Fruit fly (Drosophila melanogaster) whole organism, embryonic: ENCODE measurements around the gene cac.
A peak's percentile ranks its signal among the peaks of the same experiment; 100 is the strongest.

ENCODE experiments used
- Antp ChIP-seq: fragments of 200-800 bp; sonication (Bioruptor generic); optimal IDR thresholded peaks from 3 replicates; lab custom pipeline; 2016; ENCODE audit warnings: missing biosample characterization, missing genetic modification characterization
- Atf-2 ChIP-seq: fragments of 200-800 bp; sonication (Bioruptor generic); optimal IDR thresholded peaks from 2 replicates; lab custom pipeline; 2016; ENCODE audit warnings: missing biosample characterization, missing genetic modification characterization
- Atf3 ChIP-seq: fragments of 200-800 bp; sonication (Bioruptor generic); optimal IDR thresholded peaks from 3 replicates; lab custom pipeline; 2016; ENCODE audit warnings: missing biosample characterization, missing genetic modification characterization
- CG1024 ChIP-seq: fragments of 200-800 bp; sonication (Bioruptor generic); IDR thresholded peaks from 2 replicates; pipeline ENCODE4 v1.3.6; 2022; ENCODE audit warnings: missing biosample characterization, missing genetic modification characterization
- CG11696 ChIP-seq: fragments of 200-800 bp; sonication (Bioruptor generic); IDR thresholded peaks from 2 replicates; pipeline ENCODE4 v1.3.6; 2022; ENCODE audit warnings: missing biosample characterization, missing genetic modification characterization
- CG15269 ChIP-seq: fragments of 200-800 bp; sonication (Bioruptor generic); optimal IDR thresholded peaks from 2 replicates; lab custom pipeline; 2018; ENCODE audit warnings: missing biosample characterization, mild to moderate bottlenecking, missing genetic modification characterization, moderate library complexity
- CG15514 ChIP-seq: fragments of 200-800 bp; sonication (Bioruptor generic); optimal IDR thresholded peaks from 3 replicates; lab custom pipeline; 2017; ENCODE audit warnings: missing biosample characterization, missing genetic modification characterization, mild to moderate bottlenecking, moderate library complexity, missing genetic modification reagents
- CG1647 ChIP-seq: fragments of 200-800 bp; sonication (Bioruptor generic); optimal IDR thresholded peaks from 3 replicates; lab custom pipeline; 2016; ENCODE audit warnings: missing biosample characterization, missing genetic modification characterization
- CG17328 ChIP-seq: fragments of 200-800 bp; sonication (Bioruptor generic); IDR thresholded peaks from 2 replicates; pipeline ENCODE4 v1.3.6; 2022; ENCODE audit warnings: missing biosample characterization, missing genetic modification characterization
- CG31224 ChIP-seq: fragments of 200-800 bp; sonication (Bioruptor generic); IDR thresholded peaks from 2 replicates; pipeline ENCODE4 v1.3.6; 2022; ENCODE audit warnings: missing biosample characterization, missing genetic modification characterization
- CG32767 ChIP-seq: fragments of 200-800 bp; sonication (Bioruptor generic); IDR thresholded peaks from 2 replicates; pipeline ENCODE4 v1.3.6; 2022; ENCODE audit warnings: missing biosample characterization, missing genetic modification characterization
- CG4282 ChIP-seq: fragments of 200-800 bp; sonication (Bioruptor generic); optimal IDR thresholded peaks from 2 replicates; lab custom pipeline; 2016; ENCODE audit warnings: missing biosample characterization, missing genetic modification characterization
- CG6254 ChIP-seq: fragments of 200-800 bp; sonication (Bioruptor generic); optimal IDR thresholded peaks from 3 replicates; lab custom pipeline; 2017; ENCODE audit warnings: mild to moderate bottlenecking, missing biosample characterization, missing genetic modification reagents, missing genetic modification characterization
- CG7357 ChIP-seq: fragments of 200-800 bp; sonication (Bioruptor generic); IDR thresholded peaks from 3 replicates; pipeline ENCODE4 v1.3.6; 2022; ENCODE audit warnings: missing biosample characterization, missing genetic modification characterization
- CG7372 ChIP-seq: fragments of 200-800 bp; sonication (Bioruptor generic); IDR thresholded peaks from 2 replicates; pipeline ENCODE4 v1.3.6; 2022; ENCODE audit warnings: missing biosample characterization, missing genetic modification characterization
- CG7963 ChIP-seq: fragments of 200-800 bp; sonication (Bioruptor generic); IDR thresholded peaks from 3 replicates; pipeline ENCODE4 v1.3.6; 2022; ENCODE audit warnings: missing biosample characterization, missing genetic modification characterization; ENCODE audit not compliant: partially characterized antibody
- CG8388 ChIP-seq: fragments of 200-800 bp; sonication (Bioruptor generic); optimal IDR thresholded peaks from 2 replicates; lab custom pipeline; 2019; ENCODE audit warnings: missing biosample characterization, mild to moderate bottlenecking, missing genetic modification characterization, moderate library complexity
- CHES-1-like ChIP-seq: fragments of 200-800 bp; sonication (Bioruptor generic); optimal IDR thresholded peaks from 2 replicates; lab custom pipeline; 2016; ENCODE audit warnings: missing biosample characterization, missing genetic modification characterization
- Camta ChIP-seq: fragments of 200-800 bp; sonication (Bioruptor generic); optimal IDR thresholded peaks from 2 replicates; lab custom pipeline; 2016; ENCODE audit warnings: missing biosample characterization, missing genetic modification characterization
- D19B ChIP-seq: fragments of 200-800 bp; sonication (Bioruptor generic); optimal IDR thresholded peaks from 2 replicates; lab custom pipeline; 2017; ENCODE audit warnings: missing biosample characterization, mild to moderate bottlenecking, missing genetic modification characterization
- Deaf1 ChIP-seq: fragments of 200-800 bp; optimal IDR thresholded peaks from 3 replicates; lab custom pipeline; 2019; ENCODE audit warnings: missing biosample characterization, mild to moderate bottlenecking, missing genetic modification characterization, moderate library complexity
- Dll ChIP-seq: fragments of 200-800 bp; sonication (Bioruptor generic); IDR thresholded peaks from 4 replicates; pipeline ENCODE4 v1.3.6; 2022; ENCODE audit warnings: missing biosample characterization, missing genetic modification characterization; ENCODE audit not compliant: partially characterized antibody
- Doc3 ChIP-seq: fragments of 200-800 bp; sonication (Bioruptor generic); IDR thresholded peaks from 3 replicates; pipeline ENCODE4 v1.3.6; 2022; ENCODE audit warnings: missing biosample characterization, missing genetic modification characterization; ENCODE audit not compliant: partially characterized antibody
- ERR ChIP-seq: fragments of 200-800 bp; sonication (Bioruptor generic); optimal IDR thresholded peaks from 2 replicates; lab custom pipeline; 2016; ENCODE audit warnings: missing biosample characterization, missing genetic modification characterization
- Ets97D ChIP-seq: fragments of 200-800 bp; sonication (Bioruptor generic); optimal IDR thresholded peaks from 3 replicates; lab custom pipeline; 2016; ENCODE audit warnings: missing biosample characterization, missing genetic modification characterization
- Gug ChIP-seq: fragments of 200-800 bp; sonication (Bioruptor generic); IDR thresholded peaks from 4 replicates; pipeline ENCODE4 v1.3.6; 2022; ENCODE audit warnings: missing biosample characterization, missing genetic modification characterization
- Hr51 ChIP-seq, 2 experiments: fragments of 200-800 bp; sonication (Bioruptor generic); optimal IDR thresholded peaks; 2 replicates in 1 of 2; 3 replicates in 1 of 2; lab custom pipeline; 2016 to 2018; ENCODE audit warnings: missing biosample characterization in 2 of 2, missing genetic modification characterization in 2 of 2, mild to moderate bottlenecking in 1 of 2, moderate library complexity in 1 of 2
- Mes4 ChIP-seq: fragments of 200-800 bp; sonication (Bioruptor generic); optimal IDR thresholded peaks from 2 replicates; lab custom pipeline; 2016; ENCODE audit warnings: missing biosample characterization, missing genetic modification characterization
- Oaz ChIP-seq: fragments of 200-800 bp; sonication (Bioruptor generic); IDR thresholded peaks from 2 replicates; pipeline ENCODE4 v1.3.6; 2022; ENCODE audit warnings: missing biosample characterization, missing genetic modification characterization
- Ptx1 ChIP-seq: fragments of 200-800 bp; sonication (Bioruptor generic); IDR thresholded peaks from 2 replicates; pipeline ENCODE4 v1.3.6; 2022; ENCODE audit warnings: missing biosample characterization, missing genetic modification characterization
- Tbp ChIP-seq: fragments of >200 bp; optimal IDR thresholded peaks from 2 replicates; lab custom pipeline; 2018; ENCODE audit warnings: missing biosample characterization, missing genetic modification characterization
- YL-1 ChIP-seq: fragments of 200-800 bp; sonication (Bioruptor generic); optimal IDR thresholded peaks from 3 replicates; lab custom pipeline; 2017; ENCODE audit warnings: missing biosample characterization, mild to moderate bottlenecking, missing genetic modification characterization
- ac ChIP-seq: fragments of 200-800 bp; sonication (Bioruptor generic); optimal IDR thresholded peaks from 3 replicates; lab custom pipeline; 2017; ENCODE audit warnings: missing biosample characterization, mild to moderate bottlenecking, missing genetic modification characterization
- ara ChIP-seq: fragments of 200-800 bp; sonication (Bioruptor generic); IDR thresholded peaks from 2 replicates; pipeline ENCODE4 v1.3.6; 2022; ENCODE audit warnings: missing biosample characterization, missing genetic modification characterization
- bbx ChIP-seq: fragments of 200-800 bp; sonication (Bioruptor generic); IDR thresholded peaks from 2 replicates; pipeline ENCODE4 v1.3.6; 2022; ENCODE audit warnings: missing biosample characterization, missing genetic modification characterization; ENCODE audit not compliant: partially characterized antibody
- bcd ChIP-seq: fragments of 200-800 bp; sonication (Bioruptor generic); optimal IDR thresholded peaks from 2 replicates; lab custom pipeline; 2017; ENCODE audit warnings: missing biosample characterization, mild to moderate bottlenecking, missing genetic modification characterization
- crp ChIP-seq, 2 experiments: fragments of 200-800 bp; sonication (Bioruptor generic); optimal IDR thresholded peaks; 2 replicates in 1 of 2; 3 replicates in 1 of 2; lab custom pipeline; 2017; ENCODE audit warnings: missing biosample characterization in 2 of 2, missing genetic modification characterization in 2 of 2, mild to moderate bottlenecking in 1 of 2, moderate library complexity in 1 of 2
- da ChIP-seq: fragments of 200-800 bp; sonication (Bioruptor generic); optimal IDR thresholded peaks from 2 replicates; lab custom pipeline; 2016; ENCODE audit warnings: missing biosample characterization, missing genetic modification characterization
- dm ChIP-seq: fragments of 200-800 bp; sonication (Bioruptor generic); optimal IDR thresholded peaks from 3 replicates; lab custom pipeline; 2016; ENCODE audit warnings: missing biosample characterization, missing genetic modification characterization
- dysf ChIP-seq: fragments of 200-800 bp; sonication (Bioruptor generic); IDR thresholded peaks from 3 replicates; pipeline ENCODE4 v1.3.6; 2022; ENCODE audit warnings: missing biosample characterization, missing genetic modification characterization
- ems ChIP-seq: fragments of 200-800 bp; sonication (Bioruptor generic); optimal IDR thresholded peaks from 3 replicates; lab custom pipeline; 2016; ENCODE audit warnings: missing biosample characterization, missing genetic modification characterization
- eve ChIP-seq, 2 experiments: fragments of >200 bp; optimal IDR thresholded peaks; 2 replicates each; lab custom pipeline; 2017; ENCODE audit warnings: missing biosample characterization in 2 of 2, missing genetic modification characterization in 2 of 2
- hbn ChIP-seq: fragments of 200-800 bp; sonication (Bioruptor generic); IDR thresholded peaks from 2 replicates; pipeline ENCODE4 v1.3.6; 2022; ENCODE audit warnings: missing biosample characterization, missing genetic modification characterization; ENCODE audit not compliant: partially characterized antibody
- lilli ChIP-seq: fragments of 200-800 bp; sonication (Bioruptor generic); optimal IDR thresholded peaks from 3 replicates; lab custom pipeline; 2016; ENCODE audit warnings: missing biosample characterization, missing genetic modification characterization
- repo ChIP-seq: fragments of 200-800 bp; sonication (Bioruptor generic); optimal IDR thresholded peaks from 2 replicates; lab custom pipeline; 2016; ENCODE audit warnings: missing biosample characterization, missing genetic modification characterization
- seq ChIP-seq: fragments of 200-800 bp; sonication (Bioruptor generic); IDR thresholded peaks from 2 replicates; pipeline ENCODE4 v1.3.6; 2022; ENCODE audit warnings: missing biosample characterization, missing genetic modification characterization
- tin ChIP-seq: fragments of 200-800 bp; sonication (Bioruptor generic); optimal IDR thresholded peaks from 3 replicates; lab custom pipeline; 2016; ENCODE audit warnings: missing biosample characterization, missing genetic modification characterization
- tll ChIP-seq, 2 experiments: fragments of 200-800 bp in 1 of 2; fragments of >200 bp in 1 of 2; sonication (Bioruptor generic) in 1 of 2; optimal IDR thresholded peaks; 2 replicates each; lab custom pipeline; 2017 to 2019; ENCODE audit warnings: missing biosample characterization in 2 of 2, missing genetic modification characterization in 2 of 2, mild to moderate bottlenecking in 1 of 2, moderate library complexity in 1 of 2
- wek ChIP-seq: fragments of 200-800 bp; sonication (Bioruptor generic); optimal IDR thresholded peaks from 3 replicates; lab custom pipeline; 2018; ENCODE audit warnings: missing biosample characterization, mild to moderate bottlenecking, missing genetic modification characterization, moderate library complexity
- z ChIP-seq: fragments of 200-800 bp; sonication (Bioruptor generic); IDR thresholded peaks from 3 replicates; pipeline ENCODE4 v1.3.6; 2022; ENCODE audit warnings: missing biosample characterization, missing genetic modification characterization

Gene cac

dm6 chrX:12028825-12029514 is 44.1 kb upstream of the cac start, which contains the start of gene Usp7 (continued):
- no peak for TF ChIP-seq wek (GFP tag; lab: Kevin White, UChicago)
- TF ChIP-seq Gug (GFP tag; lab: Robert Waterston, UW): no peak; the same call in 3 of the 4 replicates
- TF ChIP-seq CG32767 (GFP tag; lab: Robert Waterston, UW): no peak
- no peak for TF ChIP-seq CG15514 (GFP tag; lab: Kevin White, UChicago)
- peak; percentile 95 for TF ChIP-seq CG7963 (GFP tag; lab: Robert Waterston, UW)
- TF ChIP-seq CG17328 (GFP tag; lab: Robert Waterston, UW): no peak
- no peak for TF ChIP-seq CG4282 (GFP tag; lab: Kevin White, UChicago)
- no peak for TF ChIP-seq repo
- no peak for TF ChIP-seq tll (GFP tag; optimal IDR thresholded peaks at IDR 0.05; lab: Kevin White, UChicago)
- 0 out of 2 replicates have a peak, but pooled peaks have one; percentile 13 for TF ChIP-seq CG1024
- no peak for TF ChIP-seq Oaz (GFP tag; lab: Robert Waterston, UW)
- TF ChIP-seq z: no peak
- TF ChIP-seq crp (GFP tag; optimal IDR thresholded peaks at IDR 0.05; lab: Kevin White, UChicago): peak in 1 of 2 experiments; percentile 61
- no peak for TF ChIP-seq eve (GFP tag; optimal IDR thresholded peaks at IDR 0.05; lab: Kevin White, UChicago)
- TF ChIP-seq CG7357 (GFP tag; lab: Robert Waterston, UW): peak; percentile 51; the same call in 1 of the 3 replicates
- no peak for TF ChIP-seq Antp
- no peak for TF ChIP-seq Hr51 (GFP tag; optimal IDR thresholded peaks at IDR 0.05; lab: Kevin White, UChicago)
- peak; percentile 85 for TF ChIP-seq Ets97D
- no peak for TF ChIP-seq ac
- no peak for TF ChIP-seq CG1647 (GFP tag; lab: Kevin White, UChicago)
- no peak for TF ChIP-seq Atf3 (GFP tag; lab: Kevin White, UChicago)
- TF ChIP-seq seq (GFP tag; lab: Robert Waterston, UW): no peak
- TF ChIP-seq Atf-2 (GFP tag; lab: Kevin White, UChicago): no peak
- no peak for TF ChIP-seq Camta (GFP tag; lab: Kevin White, UChicago)
- TF ChIP-seq CG8388: no peak
- peak; percentile 39 for TF ChIP-seq dm (GFP tag; lab: Kevin White, UChicago)
- TF ChIP-seq Dll: peak; percentile 92
- TF ChIP-seq da (GFP tag; lab: Kevin White, UChicago): no peak
- TF ChIP-seq tin (GFP tag; lab: Kevin White, UChicago): no peak
- TF ChIP-seq Deaf1 (tag; lab: Kevin White, UChicago): no peak
- TF ChIP-seq lilli (GFP tag; lab: Kevin White, UChicago): no peak
- peak; percentile 73 for TF ChIP-seq YL-1 (GFP tag; lab: Kevin White, UChicago)
- TF ChIP-seq hbn: peak; percentile 91
- TF ChIP-seq ERR (GFP tag; lab: Kevin White, UChicago): no peak
- TF ChIP-seq D19B (GFP tag; lab: Kevin White, UChicago): no peak
- TF ChIP-seq Ptx1 (GFP tag; lab: Robert Waterston, UW): no peak
- no peak for TF ChIP-seq Tbp (GFP tag; lab: Kevin White, UChicago)
- peak; percentile 92 for TF ChIP-seq Doc3 (GFP tag; lab: Robert Waterston, UW)
- TF ChIP-seq dysf (GFP tag; lab: Robert Waterston, UW): peak; percentile 6; the same call in 1 of the 3 replicates
- TF ChIP-seq CG31224 (GFP tag; lab: Robert Waterston, UW): no peak
- no peak for TF ChIP-seq Mes4 (GFP tag; lab: Kevin White, UChicago)
- TF ChIP-seq bcd (GFP tag; lab: Kevin White, UChicago): no peak
- no peak for TF ChIP-seq ems (GFP tag; lab: Kevin White, UChicago)
- TF ChIP-seq CG15269: no peak
- TF ChIP-seq bbx (GFP tag; lab: Robert Waterston, UW): peak; percentile 97
- no peak for TF ChIP-seq CHES-1-like (GFP tag; lab: Kevin White, UChicago)
- TF ChIP-seq CG6254: no peak
- no peak for TF ChIP-seq CG11696 (GFP tag; lab: Robert Waterston, UW)
- TF ChIP-seq ara (GFP tag; lab: Robert Waterston, UW): no peak
- TF ChIP-seq CG7372 (GFP tag; lab: Robert Waterston, UW): 0 out of 2 replicates have a peak, but pooled peaks have one; percentile 17
